Worm (Caenorhabditis elegans) whole organism, early embryonic: ENCODE results near the gene vps-18.

Experiments used
- B0310.2 ChIP-seq: sonication (generic microtip); optimal IDR thresholded peaks from 2 replicates; lab custom pipeline; 2016; ENCODE audit warnings: mild to moderate bottlenecking, missing genetic modification characterization, missing compliant biosample characterization
- aly-1 ChIP-seq: sonication (generic microtip); optimal IDR thresholded peaks from 2 replicates; lab custom pipeline; 2016; ENCODE audit warnings: missing genetic modification characterization, missing compliant biosample characterization
- ama-1 ChIP-seq: fragments of 150-350 bp; optimal IDR thresholded peaks from 2 replicates; lab custom pipeline; 2014
- ceh-13 ChIP-seq: fragments of 200-800 bp; sonication (Bioruptor generic); optimal IDR thresholded peaks from 2 replicates; lab custom pipeline; 2018; ENCODE audit warnings: mild to moderate bottlenecking, missing genetic modification characterization, missing compliant biosample characterization
- tbx-11 ChIP-seq: fragments of 200-800 bp; sonication (Bioruptor generic); IDR thresholded peaks from 2 replicates; pipeline ENCODE4 v1.3.6; 2022; ENCODE audit warnings: missing genetic modification characterization, missing compliant biosample characterization
- tbx-37 ChIP-seq: fragments of 200-800 bp; sonication (Bioruptor generic); conservative IDR thresholded peaks from 2 replicates; pipeline ENCODE4 v1.3.6; 2022; ENCODE audit warnings: missing genetic modification reagents, missing genetic modification characterization, missing compliant biosample characterization

DNA sequence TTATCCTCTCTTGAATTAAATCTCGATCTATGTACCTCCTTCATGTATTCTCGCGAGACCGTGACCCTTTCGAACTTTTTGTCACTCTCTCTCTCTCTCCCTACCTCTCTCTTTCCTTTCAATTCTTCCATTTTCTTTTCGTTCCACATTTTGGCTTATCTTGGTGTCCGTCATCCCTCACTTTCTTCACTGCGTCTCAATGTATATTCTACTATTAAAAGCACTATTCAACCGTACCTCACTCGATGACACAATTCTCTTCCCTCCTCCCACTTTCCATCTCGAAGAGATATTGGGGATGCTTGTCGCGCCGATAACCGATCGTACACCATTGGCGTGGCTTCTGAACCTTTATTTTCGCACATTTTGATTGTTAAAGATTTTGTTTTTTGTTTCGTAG, 49.8 kb downstream of the vps-18 start:
- TF ChIP-seq ama-1: no peak
- no peak for TF ChIP-seq aly-1
- TF ChIP-seq ceh-13 (GFP tag; lab: Kevin White, UChicago): no peak
- no peak for TF ChIP-seq B0310.2 (tag; lab: Kevin White, UChicago)
- no peak for TF ChIP-seq tbx-11
- TF ChIP-seq tbx-37 (GFP tag; lab: Robert Waterston, UW): no peak
